Worm (Caenorhabditis elegans) whole organism, young adult: Measurements from ENCODE around the gene crt-1.

Source experiments
- B0019.2 ChIP-seq: fragments of 200-800 bp; sonication (Bioruptor generic); conservative IDR thresholded peaks from 2 replicates; pipeline ENCODE4 v1.3.6; 2022; ENCODE audit warnings: missing genetic modification reagents, missing genetic modification characterization, missing compliant biosample characterization
- B0336.3 ChIP-seq: fragments of 200-800 bp; sonication (Bioruptor generic); IDR thresholded peaks from 2 replicates; pipeline ENCODE4 v1.3.6; 2022; ENCODE audit warnings: missing genetic modification characterization, missing compliant biosample characterization
- D2030.7 ChIP-seq: fragments of 200-800 bp; sonication (Bioruptor generic); IDR thresholded peaks from 2 replicates; pipeline ENCODE4 v1.3.6; 2022; ENCODE audit warnings: missing genetic modification reagents, missing genetic modification characterization, missing compliant biosample characterization
- F23B12.7 ChIP-seq: sonication (generic microtip); optimal IDR thresholded peaks from 2 replicates; lab custom pipeline; 2017; ENCODE audit warnings: missing genetic modification characterization, mild to moderate bottlenecking, missing compliant biosample characterization, antibody characterized with exemption, moderate library complexity; ENCODE audit not compliant: insufficient read depth
- F33H1.4 ChIP-seq: fragments of 200-800 bp; sonication (Bioruptor generic); IDR thresholded peaks from 2 replicates; pipeline ENCODE4 v1.3.6; 2022; ENCODE audit warnings: missing genetic modification reagents, missing genetic modification characterization, missing compliant biosample characterization
- T26A5.8 ChIP-seq: sonication (generic microtip); optimal IDR thresholded peaks from 2 replicates; lab custom pipeline; 2016; ENCODE audit warnings: missing genetic modification characterization, missing compliant biosample characterization
- Y56A3A.18 ChIP-seq: fragments of 200-800 bp; sonication (Bioruptor generic); IDR thresholded peaks from 2 replicates; pipeline ENCODE4 v1.3.6; 2022; ENCODE audit warnings: missing genetic modification reagents, missing genetic modification characterization, missing compliant biosample characterization
- athp-1 ChIP-seq: sonication (generic microtip); optimal IDR thresholded peaks from 2 replicates; lab custom pipeline; 2017; ENCODE audit warnings: mild to moderate bottlenecking, missing genetic modification characterization, missing compliant biosample characterization
- attf-3 ChIP-seq: fragments of 200-800 bp; sonication (Bioruptor generic); conservative IDR thresholded peaks from 2 replicates; pipeline ENCODE4 v1.3.6; 2022; ENCODE audit warnings: missing genetic modification reagents, missing genetic modification characterization, missing compliant biosample characterization
- attf-5 ChIP-seq: fragments of 200-800 bp; sonication (Bioruptor generic); optimal IDR thresholded peaks from 2 replicates; lab custom pipeline; 2018; ENCODE audit warnings: mild to moderate bottlenecking, missing genetic modification characterization, missing compliant biosample characterization
- ceh-27 ChIP-seq: fragments of 200-800 bp; sonication (Bioruptor generic); optimal IDR thresholded peaks from 2 replicates; lab custom pipeline; 2018; ENCODE audit warnings: mild to moderate bottlenecking, missing genetic modification characterization, moderate library complexity, missing compliant biosample characterization
- chd-7 ChIP-seq: sonication (generic microtip); optimal IDR thresholded peaks from 2 replicates; lab custom pipeline; 2016; ENCODE audit warnings: mild to moderate bottlenecking, missing genetic modification characterization, moderate library complexity, missing compliant biosample characterization
- dox-1 ChIP-seq: fragments of 200-800 bp; sonication (Bioruptor generic); IDR thresholded peaks from 2 replicates; pipeline ENCODE4 v1.3.6; 2022; ENCODE audit warnings: missing genetic modification reagents, missing genetic modification characterization, missing compliant biosample characterization
- egl-18 ChIP-seq: fragments of 200-800 bp; sonication (Bioruptor generic); IDR thresholded peaks from 2 replicates; pipeline ENCODE4 v1.3.6; 2022; ENCODE audit warnings: missing genetic modification reagents, missing genetic modification characterization, missing compliant biosample characterization
- egrh-3 ChIP-seq: fragments of 200-800 bp; sonication (Bioruptor generic); IDR thresholded peaks from 2 replicates; pipeline ENCODE4 v1.3.6; 2022; ENCODE audit warnings: missing genetic modification reagents, missing genetic modification characterization, missing compliant biosample characterization
- ekl-4 ChIP-seq: fragments of 200-800 bp; sonication (Bioruptor generic); IDR thresholded peaks from 2 replicates; pipeline ENCODE4 v1.3.6; 2022; ENCODE audit warnings: missing genetic modification reagents, missing genetic modification characterization, missing compliant biosample characterization
- gei-17 ChIP-seq: fragments of 200-800 bp; sonication (Bioruptor generic); optimal IDR thresholded peaks from 2 replicates; lab custom pipeline; 2018; ENCODE audit warnings: mild to moderate bottlenecking, missing genetic modification characterization, missing compliant biosample characterization
- him-1 ChIP-seq: sonication (generic microtip); optimal IDR thresholded peaks from 2 replicates; lab custom pipeline; 2016; ENCODE audit warnings: missing genotype, missing genetic modification reagents, missing genetic modification characterization, missing compliant biosample characterization
- hrde-1 ChIP-seq: sonication (generic microtip); optimal IDR thresholded peaks from 2 replicates; lab custom pipeline; 2016; ENCODE audit warnings: missing genetic modification characterization, mild to moderate bottlenecking, missing compliant biosample characterization, moderate library complexity, missing genotype, missing genetic modification reagents, borderline replicate concordance
- hsf-1 ChIP-seq: fragments of 200-800 bp; sonication (Bioruptor generic); IDR thresholded peaks from 2 replicates; pipeline ENCODE4 v1.3.6; 2022; ENCODE audit warnings: missing genetic modification reagents, missing genetic modification characterization, missing compliant biosample characterization
- let-607 ChIP-seq, 2 experiments: fragments of 200-800 bp in 1 of 2; sonication (Bioruptor generic) in 1 of 2; sonication (generic microtip) in 1 of 2; optimal IDR thresholded peaks; 2 replicates each; lab custom pipeline; 2016 to 2018; ENCODE audit warnings: mild to moderate bottlenecking in 2 of 2, missing compliant biosample characterization in 2 of 2, missing genetic modification characterization in 2 of 2, moderate library complexity in 2 of 2, missing genotype in 1 of 2
- lin-35 ChIP-seq, 3 experiments: fragments of 150-350 bp in 2 of 3; sonication (generic microtip) in 1 of 3; optimal IDR thresholded peaks; 2 replicates each; lab custom pipeline; 2014 to 2018; ENCODE audit warnings: missing biosample characterization in 3 of 3, missing genetic modification characterization in 3 of 3, missing genetic modification reagents in 3 of 3
- madf-6 ChIP-seq: fragments of 200-800 bp; sonication (Bioruptor generic); IDR thresholded peaks from 2 replicates; pipeline ENCODE4 v1.3.6; 2022; ENCODE audit warnings: missing genetic modification reagents, missing genetic modification characterization, missing compliant biosample characterization
- mel-28 ChIP-seq: sonication (generic microtip); optimal IDR thresholded peaks from 2 replicates; lab custom pipeline; 2016; ENCODE audit warnings: borderline replicate concordance, mild to moderate bottlenecking, missing genetic modification characterization, missing compliant biosample characterization
- mxl-1 ChIP-seq: sonication (generic microtip); optimal IDR thresholded peaks from 2 replicates; lab custom pipeline; 2016; ENCODE audit warnings: missing genetic modification characterization, missing compliant biosample characterization
- nhr-120 ChIP-seq: fragments of 200-800 bp; sonication (Bioruptor generic); IDR thresholded peaks from 2 replicates; pipeline ENCODE4 v1.3.6; 2022; ENCODE audit warnings: missing genetic modification characterization, missing compliant biosample characterization
- pha-4 ChIP-seq: fragments of 150-350 bp; sonication (generic microtip); optimal IDR thresholded peaks from 2 replicates; lab custom pipeline; 2014; ENCODE audit warnings: missing biosample characterization, missing genetic modification reagents, missing genetic modification characterization
- sdz-38 ChIP-seq: sonication (generic microtip); optimal IDR thresholded peaks from 2 replicates; lab custom pipeline; 2016; ENCODE audit warnings: missing genotype, missing genetic modification characterization, missing compliant biosample characterization
- somi-1 ChIP-seq: fragments of 200-800 bp; sonication (Bioruptor generic); optimal IDR thresholded peaks from 2 replicates; lab custom pipeline; 2018; ENCODE audit warnings: mild to moderate bottlenecking, missing genetic modification characterization, missing compliant biosample characterization
- tbp1 ChIP-seq: fragments of 200-800 bp; sonication (Bioruptor generic); optimal IDR thresholded peaks from 2 replicates; lab custom pipeline; 2018; ENCODE audit warnings: mild to moderate bottlenecking, missing genetic modification characterization, missing compliant biosample characterization
- unc-62 ChIP-seq: fragments of 150-350 bp; optimal IDR thresholded peaks from 2 replicates; lab custom pipeline; 2014; ENCODE audit warnings: missing biosample characterization, missing genetic modification reagents, missing genetic modification characterization
- xnd-1 ChIP-seq: sonication (generic microtip); optimal IDR thresholded peaks from 2 replicates; lab custom pipeline; 2016; ENCODE audit warnings: missing genotype, missing genetic modification reagents, missing genetic modification characterization, missing compliant biosample characterization
- ztf-25 ChIP-seq: fragments of 200-800 bp; sonication (Bioruptor generic); IDR thresholded peaks from 2 replicates; pipeline ENCODE4 v1.3.6; 2022; ENCODE audit warnings: missing genetic modification reagents, missing genetic modification characterization, missing compliant biosample characterization
- ztf-28 ChIP-seq: fragments of 200-800 bp; sonication (Bioruptor generic); IDR thresholded peaks from 2 replicates; pipeline ENCODE4 v1.3.6; 2022; ENCODE audit warnings: missing genetic modification reagents, missing genetic modification characterization, missing compliant biosample characterization

Gene crt-1

ce11 chrV:6098755-6099155 lies 1.6 kb downstream of the crt-1 start (continued):
- TF ChIP-seq F23B12.7 (tag; lab: Kevin White, UChicago) (no peak), him-1 (tag; lab: Kevin White, UChicago) (peak; percentile 71), mel-28 (peak; percentile 37)

- TF ChIP-seq D2030.7 (GFP tag; lab: Robert Waterston, UW): no peak
- no peak for TF ChIP-seq egl-18 (GFP tag; lab: Robert Waterston, UW)
- TF ChIP-seq gei-17 (GFP tag; lab: Kevin White, UChicago): no peak
- no peak for TF ChIP-seq let-607 (tag; optimal IDR thresholded peaks at IDR 0.05; lab: Kevin White, UChicago)
- no peak for TF ChIP-seq lin-35 (GFP tag; optimal IDR thresholded peaks at IDR 0.05; lab: Kevin White, UChicago)
- TF ChIP-seq pha-4 (tag; lab: Kevin White, UChicago): no peak
- TF ChIP-seq ztf-25: no peak
- TF ChIP-seq T26A5.8 (tag; lab: Kevin White, UChicago): no peak
- TF ChIP-seq B0336.3 (GFP tag; lab: Robert Waterston, UW): no peak
- no peak for TF ChIP-seq B0019.2 (GFP tag; lab: Robert Waterston, UW)
- no peak for TF ChIP-seq attf-5 (GFP tag; lab: Kevin White, UChicago)
- TF ChIP-seq ztf-28 (GFP tag; lab: Robert Waterston, UW): no peak
Measured at ce11 chrV:6096559-6097155, 3.7 kb downstream of the crt-1 start, which contains the start of gene smut-1. Gene smut-1, plus strand, starts transcription at chrV:6097105.

DNA sequence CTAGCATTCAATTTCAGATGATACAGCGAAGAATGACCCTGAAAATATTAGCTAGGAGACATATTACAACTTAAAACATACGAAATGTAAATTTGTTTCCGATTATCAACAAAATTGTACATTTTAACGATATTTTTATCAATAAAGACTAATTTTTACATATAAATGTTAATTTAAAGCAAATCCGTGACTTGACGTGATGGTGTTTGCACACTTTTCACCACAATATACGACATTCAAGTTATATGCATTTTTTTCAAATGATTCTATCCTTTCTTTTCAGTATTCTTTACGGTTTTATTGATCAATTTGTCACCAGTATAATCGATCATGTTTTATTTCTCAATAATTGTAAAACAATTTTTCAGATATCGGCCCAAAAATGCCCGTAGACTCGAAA lies 4.5 kb downstream of the crt-1 start, which contains the start of gene Y38A10A.7:
Gene Y38A10A.7 (plus strand): TSS at position 369 of the 400 bp plus-strand sequence.
- TF ChIP-seq unc-62 (GFP tag; lab: Kevin White, UChicago) (no peak), xnd-1 (tag; lab: Kevin White, UChicago) (no peak), hrde-1 (tag; lab: Kevin White, UChicago) (no peak), ceh-27 (no peak), nhr-120 (GFP tag; lab: Robert Waterston, UW) (no peak), sdz-38 (no peak), ekl-4 (GFP tag; lab: Robert Waterston, UW) (no peak), athp-1 (tag; lab: Kevin White, UChicago) (no peak), chd-7 (no peak), mxl-1 (tag; lab: Kevin White, UChicago) (no peak), tbp1 (no peak), somi-1 (GFP tag; lab: Kevin White, UChicago) (no peak), attf-3 (GFP tag; lab: Robert Waterston, UW) (no peak), Y56A3A.18 (GFP tag; lab: Robert Waterston, UW) (no peak)
- TF ChIP-seq, all 124 proteins: peak for 0

DNA sequence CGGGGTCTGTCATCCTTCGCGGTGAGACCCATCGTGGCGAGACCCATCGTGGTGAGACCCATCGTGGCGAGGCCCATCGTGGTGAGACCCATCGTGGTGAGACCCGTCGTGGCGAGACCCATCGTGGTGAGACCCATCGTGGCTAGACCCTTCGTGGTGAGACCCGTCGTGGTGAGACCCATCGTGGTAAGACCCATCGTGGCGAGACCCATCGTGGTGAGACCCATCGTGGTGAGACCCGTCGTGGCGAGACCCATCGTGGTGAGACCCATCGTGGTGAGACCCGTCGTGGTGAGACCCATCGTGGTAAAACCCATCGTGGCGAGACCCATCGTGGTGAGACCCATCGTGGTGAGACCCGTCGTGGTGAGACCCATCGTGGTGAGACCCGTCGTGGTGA lies 8.8 kb downstream of the crt-1 start:
- peak; percentile 57 for TF ChIP-seq F33H1.4 (GFP tag; lab: Robert Waterston, UW)
- 0 out of 2 replicates have a peak, but pooled peaks have one; percentile 54 for TF ChIP-seq egrh-3 (GFP tag; lab: Robert Waterston, UW)

DNA sequence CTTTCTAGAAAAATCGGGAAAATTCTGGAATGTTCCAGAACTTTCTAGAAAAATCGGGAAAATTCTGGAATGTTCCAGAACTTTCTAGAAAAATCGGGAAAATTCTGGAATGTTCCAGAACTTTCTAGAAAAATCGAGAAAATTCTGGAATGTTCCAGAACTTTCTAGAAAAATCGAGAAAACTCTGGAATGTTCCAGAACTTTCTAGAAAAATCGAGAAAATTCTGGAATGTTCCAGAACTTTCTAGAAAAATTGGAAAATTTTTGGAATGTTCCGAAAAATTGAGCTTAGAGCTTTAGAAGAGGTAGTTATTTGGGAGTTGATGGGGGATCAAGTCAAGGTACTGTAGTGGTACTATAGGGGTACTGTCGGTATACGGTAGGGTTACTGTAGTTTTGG lies 11.4 kb downstream of the crt-1 start:
- TF ChIP-seq dox-1 (GFP tag; lab: Robert Waterston, UW): 0 out of 2 replicates have a peak, but pooled peaks have one; percentile 32
- peak; percentile 30; the same call in 1 of the 2 replicates for TF ChIP-seq madf-6
- peak; percentile 97 for TF ChIP-seq hsf-1 (GFP tag; lab: Robert Waterston, UW)
- TF ChIP-seq, all 124 proteins: peak for 3; not testable (repeated sequence) for 121
